Worm (Caenorhabditis elegans) whole organism, late embryonic: ENCODE measurements around the gene ptrg-1.

Experiments
- C08G9.2 ChIP-seq: sonication (generic microtip); optimal IDR thresholded peaks from 2 replicates; lab custom pipeline; 2016; ENCODE audit warnings: mild to moderate bottlenecking, missing genetic modification characterization, moderate library complexity, missing compliant biosample characterization
- K02D7.2 ChIP-seq: sonication (generic microtip); optimal IDR thresholded peaks from 2 replicates; lab custom pipeline; 2017; ENCODE audit warnings: mild to moderate bottlenecking, missing genetic modification characterization, missing compliant biosample characterization
- T23F11.4 ChIP-seq: fragments of 200-800 bp; sonication (Bioruptor generic); optimal IDR thresholded peaks from 2 replicates; lab custom pipeline; 2018; ENCODE audit warnings: mild to moderate bottlenecking, missing genetic modification characterization, missing compliant biosample characterization
- ceh-2 ChIP-seq: sonication (generic microtip); optimal IDR thresholded peaks from 2 replicates; lab custom pipeline; 2016; ENCODE audit warnings: missing genotype, missing genetic modification characterization, missing compliant biosample characterization
- ceh-22 ChIP-seq: sonication (generic microtip); optimal IDR thresholded peaks from 2 replicates; lab custom pipeline; 2017; ENCODE audit warnings: missing biosample characterization, missing genetic modification characterization
- ceh-24 ChIP-seq: sonication (generic microtip); optimal IDR thresholded peaks from 2 replicates; lab custom pipeline; 2016; ENCODE audit warnings: mild to moderate bottlenecking, missing genetic modification characterization, missing compliant biosample characterization
- ceh-34 ChIP-seq: sonication (generic microtip); optimal IDR thresholded peaks from 2 replicates; lab custom pipeline; 2016; ENCODE audit warnings: mild to moderate bottlenecking, missing genetic modification characterization, missing compliant biosample characterization
- ceh-45 ChIP-seq: fragments of 200-800 bp; sonication (Bioruptor generic); IDR thresholded peaks from 2 replicates; pipeline ENCODE4 v1.3.6; 2022; ENCODE audit warnings: missing genetic modification reagents, missing genetic modification characterization, missing compliant biosample characterization
- ceh-48 ChIP-seq: sonication (generic microtip); optimal IDR thresholded peaks from 2 replicates; lab custom pipeline; 2016; ENCODE audit warnings: missing genetic modification characterization, inconsistent platforms, missing compliant biosample characterization
- ceh-9 ChIP-seq: sonication (generic microtip); optimal IDR thresholded peaks from 2 replicates; lab custom pipeline; 2016; ENCODE audit warnings: mild to moderate bottlenecking, missing genetic modification characterization, inconsistent platforms, missing compliant biosample characterization
- che-1 ChIP-seq: sonication (generic microtip); optimal IDR thresholded peaks from 2 replicates; lab custom pipeline; 2016; ENCODE audit warnings: mild to moderate bottlenecking, missing genetic modification characterization, missing compliant biosample characterization
- dmd-4 ChIP-seq: sonication (generic microtip); optimal IDR thresholded peaks from 2 replicates; lab custom pipeline; 2016; ENCODE audit warnings: borderline replicate concordance, missing genetic modification characterization, missing compliant biosample characterization
- dve-1 ChIP-seq: sonication (generic microtip); optimal IDR thresholded peaks from 2 replicates; lab custom pipeline; 2017; ENCODE audit warnings: antibody characterized with exemption, mild to moderate bottlenecking, missing genetic modification characterization, missing compliant biosample characterization
- elt-2 ChIP-seq: sonication (generic microtip); optimal IDR thresholded peaks from 2 replicates; lab custom pipeline; 2016; ENCODE audit warnings: missing genetic modification reagents, missing genetic modification characterization, missing compliant biosample characterization
- elt-4 ChIP-seq: sonication (generic microtip); optimal IDR thresholded peaks from 2 replicates; lab custom pipeline; 2016; ENCODE audit warnings: missing genetic modification characterization, missing compliant biosample characterization
- fax-1 ChIP-seq: sonication (generic microtip); optimal IDR thresholded peaks from 2 replicates; lab custom pipeline; 2016; ENCODE audit warnings: missing genotype, missing genetic modification characterization, missing compliant biosample characterization
- gmeb-2 ChIP-seq: sonication (generic microtip); optimal IDR thresholded peaks from 2 replicates; lab custom pipeline; 2016; ENCODE audit warnings: missing genetic modification characterization, inconsistent platforms, missing compliant biosample characterization
- hlh-30 ChIP-seq: sonication (generic microtip); optimal IDR thresholded peaks from 2 replicates; lab custom pipeline; 2017; ENCODE audit warnings: antibody characterized with exemption, missing genetic modification characterization, missing compliant biosample characterization; ENCODE audit not compliant: insufficient read depth
- hlh-6 ChIP-seq: sonication (generic microtip); optimal IDR thresholded peaks from 2 replicates; lab custom pipeline; 2016; ENCODE audit warnings: missing genotype, missing genetic modification characterization, missing compliant biosample characterization
- hlh-8 ChIP-seq: sonication (generic microtip); optimal IDR thresholded peaks from 2 replicates; lab custom pipeline; 2016; ENCODE audit warnings: missing genotype, missing genetic modification characterization, missing compliant biosample characterization
- lin-11 ChIP-seq: fragments of 200-800 bp; sonication (Bioruptor generic); optimal IDR thresholded peaks from 2 replicates; lab custom pipeline; 2018; ENCODE audit warnings: mild to moderate bottlenecking, missing genetic modification characterization, missing compliant biosample characterization
- mec-3 ChIP-seq: sonication (generic microtip); optimal IDR thresholded peaks from 2 replicates; lab custom pipeline; 2016; ENCODE audit warnings: borderline replicate concordance, missing genetic modification characterization, missing compliant biosample characterization
- nfya-1 ChIP-seq: sonication (generic microtip); optimal IDR thresholded peaks from 2 replicates; lab custom pipeline; 2017; ENCODE audit warnings: missing genetic modification characterization, mild to moderate bottlenecking, missing compliant biosample characterization, antibody characterized with exemption, moderate library complexity
- nhr-232 ChIP-seq: sonication (generic microtip); optimal IDR thresholded peaks from 2 replicates; lab custom pipeline; 2016; ENCODE audit warnings: missing genetic modification characterization, missing compliant biosample characterization
- npax-4 ChIP-seq: sonication (generic microtip); optimal IDR thresholded peaks from 2 replicates; lab custom pipeline; 2016; ENCODE audit warnings: missing genetic modification characterization, missing compliant biosample characterization
- odd-2 ChIP-seq: sonication (generic microtip); optimal IDR thresholded peaks from 2 replicates; lab custom pipeline; 2017; ENCODE audit warnings: antibody characterized with exemption, mild to moderate bottlenecking, missing genetic modification characterization, missing compliant biosample characterization
- pag-3 ChIP-seq: sonication (generic microtip); optimal IDR thresholded peaks from 2 replicates; lab custom pipeline; 2016; ENCODE audit warnings: missing compliant biosample characterization, missing genetic modification characterization, borderline replicate concordance
- pax-1 ChIP-seq: fragments of 150-350 bp; optimal IDR thresholded peaks from 2 replicates; lab custom pipeline; 2014; ENCODE audit warnings: missing biosample characterization, missing genetic modification characterization
- pros-1 ChIP-seq: fragments of 150-350 bp; optimal IDR thresholded peaks from 2 replicates; lab custom pipeline; 2014; ENCODE audit warnings: missing biosample characterization, missing genetic modification reagents, missing genetic modification characterization
- rnt-1 ChIP-seq: sonication (generic microtip); optimal IDR thresholded peaks from 2 replicates; lab custom pipeline; 2016; ENCODE audit warnings: missing genetic modification characterization, missing compliant biosample characterization
- sox-2 ChIP-seq: fragments of 200-800 bp; sonication (Bioruptor generic); IDR thresholded peaks from 2 replicates; pipeline ENCODE4 v1.3.6; 2022; ENCODE audit warnings: missing genetic modification reagents, missing genetic modification characterization, missing compliant biosample characterization
- sox-4 ChIP-seq: sonication (generic microtip); optimal IDR thresholded peaks from 2 replicates; lab custom pipeline; 2017; ENCODE audit warnings: mild to moderate bottlenecking, missing genetic modification characterization, inconsistent platforms, missing compliant biosample characterization
- tbx-7 ChIP-seq: sonication (generic microtip); optimal IDR thresholded peaks from 2 replicates; lab custom pipeline; 2016; ENCODE audit warnings: missing genotype, missing genetic modification characterization, missing compliant biosample characterization
- ttx-3 ChIP-seq: sonication (generic microtip); optimal IDR thresholded peaks from 2 replicates; lab custom pipeline; 2016; ENCODE audit warnings: missing genetic modification reagents, missing genetic modification characterization, missing compliant biosample characterization
- unc-55 ChIP-seq: sonication (generic microtip); optimal IDR thresholded peaks from 2 replicates; lab custom pipeline; 2017; ENCODE audit warnings: missing biosample characterization, missing genetic modification reagents, missing genetic modification characterization
- zip-5 ChIP-seq: sonication (generic microtip); optimal IDR thresholded peaks from 2 replicates; lab custom pipeline; 2016; ENCODE audit warnings: missing genetic modification characterization, missing compliant biosample characterization

The ptrg-1 gene

ce11 chrIV:10146885-10147284, 47.4 kb downstream of the ptrg-1 start, which contains the start of gene T14G10.8:
Gene T14G10.8 (minus strand): TSS chrIV:10146985.
- TF ChIP-seq mec-3: no peak
- TF ChIP-seq sox-2: no peak
- no peak for TF ChIP-seq zip-5

ce11 chrIV:10144909-10145308, 49.3 kb downstream of the ptrg-1 start:
- no peak for TF ChIP-seq nhr-232 (tag; lab: Kevin White, UChicago)
- TF ChIP-seq ceh-45 (GFP tag; lab: Robert Waterston, UW): no peak
- TF ChIP-seq ceh-22 (tag; lab: Kevin White, UChicago): no peak
- no peak for TF ChIP-seq unc-55 (GFP tag; lab: Kevin White, UChicago)
- no peak for TF ChIP-seq npax-4
- no peak for TF ChIP-seq dve-1
- TF ChIP-seq dmd-4 (tag; lab: Kevin White, UChicago): no peak
- TF ChIP-seq T23F11.4: no peak

- no peak for TF ChIP-seq K02D7.2 (tag; lab: Kevin White, UChicago)
- TF ChIP-seq che-1: no peak
- no peak for TF ChIP-seq lin-11
- no peak for TF ChIP-seq ceh-34 (tag; lab: Kevin White, UChicago)
- no peak for TF ChIP-seq elt-2 (tag; lab: Kevin White, UChicago)
Measured at ce11 chrIV:10144487-10144886, 49.8 kb downstream of the ptrg-1 start.

ce11 chrIV:10143640-10144039, 50.6 kb downstream of the ptrg-1 start, which contains the start of gene msp-38:
Gene msp-38 (minus strand): TSS chrIV:10143740.
- TF ChIP-seq odd-2 (tag; lab: Kevin White, UChicago): no peak
- no peak for TF ChIP-seq nfya-1 (tag; lab: Kevin White, UChicago)
- TF ChIP-seq sox-4 (tag; lab: Kevin White, UChicago): no peak
- TF ChIP-seq hlh-30: no peak
- no peak for TF ChIP-seq rnt-1 (tag; lab: Kevin White, UChicago)
- no peak for TF ChIP-seq K02D7.2 (tag; lab: Kevin White, UChicago)
- no peak for TF ChIP-seq elt-4
- TF ChIP-seq, all 69 proteins: peak for 0

DNA sequence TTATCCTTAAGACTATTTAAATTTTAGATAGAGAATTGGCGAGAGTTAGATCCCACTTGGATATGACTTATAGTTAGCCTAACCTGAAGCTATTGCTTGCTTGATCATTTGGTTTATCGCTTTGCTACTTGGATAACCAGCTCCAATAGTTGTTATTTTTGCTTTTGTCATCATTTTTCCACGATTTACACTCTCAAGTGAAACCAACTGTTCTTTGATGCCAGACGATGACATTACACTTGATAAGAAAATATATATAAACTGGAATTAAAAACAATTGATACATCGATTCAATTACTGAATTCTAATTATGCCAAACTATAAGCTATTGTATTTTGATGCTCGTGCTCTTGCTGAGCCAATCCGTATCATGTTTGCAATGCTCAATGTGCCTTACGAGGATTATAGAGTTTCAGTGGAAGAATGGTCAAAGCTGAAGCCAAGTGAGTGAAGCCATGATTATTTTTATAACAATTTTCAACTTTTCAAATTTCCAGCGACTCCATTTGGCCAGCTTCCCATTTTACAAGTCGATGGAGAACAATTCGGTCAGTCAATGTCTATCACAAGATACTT, 52.2 kb downstream of the ptrg-1 start, which contains the start of the genes gst-2, gst-4 and dhs-12:
Gene gst-2 (minus strand): TSS at position 132 of the 576 bp plus-strand sequence.
Gene gst-4 (plus strand): TSS at position 296 of the 576 bp plus-strand sequence.
Gene dhs-12 (plus strand): TSS at position 526 of the 576 bp plus-strand sequence.
- TF ChIP-seq hlh-6 (tag; lab: Kevin White, UChicago): no peak
- TF ChIP-seq ceh-48 (tag; lab: Kevin White, UChicago): no peak
- no peak for TF ChIP-seq gmeb-2 (tag; lab: Kevin White, UChicago)
- no peak for TF ChIP-seq T23F11.4
- TF ChIP-seq ceh-9: no peak
- no peak for TF ChIP-seq pros-1
- TF ChIP-seq hlh-8 (tag; lab: Kevin White, UChicago): no peak
- no peak for TF ChIP-seq C08G9.2
- TF ChIP-seq fax-1 (tag; lab: Kevin White, UChicago): no peak
- TF ChIP-seq K02D7.2 (tag; lab: Kevin White, UChicago): no peak
- TF ChIP-seq zip-5: no peak
- TF ChIP-seq ttx-3 (tag; lab: Kevin White, UChicago): no peak
- TF ChIP-seq nhr-232 (tag; lab: Kevin White, UChicago): no peak
- no peak for TF ChIP-seq tbx-7 (tag; lab: Kevin White, UChicago)
- no peak for TF ChIP-seq pag-3 (tag; lab: Kevin White, UChicago)
- TF ChIP-seq ceh-24: no peak
- no peak for TF ChIP-seq pax-1 (tag; lab: Kevin White, UChicago)
- TF ChIP-seq ceh-2 (tag; lab: Kevin White, UChicago): no peak
